Fruit fly (Drosophila melanogaster): ENCODE data around the gene CG9784.

The CG9784 gene

DNA sequence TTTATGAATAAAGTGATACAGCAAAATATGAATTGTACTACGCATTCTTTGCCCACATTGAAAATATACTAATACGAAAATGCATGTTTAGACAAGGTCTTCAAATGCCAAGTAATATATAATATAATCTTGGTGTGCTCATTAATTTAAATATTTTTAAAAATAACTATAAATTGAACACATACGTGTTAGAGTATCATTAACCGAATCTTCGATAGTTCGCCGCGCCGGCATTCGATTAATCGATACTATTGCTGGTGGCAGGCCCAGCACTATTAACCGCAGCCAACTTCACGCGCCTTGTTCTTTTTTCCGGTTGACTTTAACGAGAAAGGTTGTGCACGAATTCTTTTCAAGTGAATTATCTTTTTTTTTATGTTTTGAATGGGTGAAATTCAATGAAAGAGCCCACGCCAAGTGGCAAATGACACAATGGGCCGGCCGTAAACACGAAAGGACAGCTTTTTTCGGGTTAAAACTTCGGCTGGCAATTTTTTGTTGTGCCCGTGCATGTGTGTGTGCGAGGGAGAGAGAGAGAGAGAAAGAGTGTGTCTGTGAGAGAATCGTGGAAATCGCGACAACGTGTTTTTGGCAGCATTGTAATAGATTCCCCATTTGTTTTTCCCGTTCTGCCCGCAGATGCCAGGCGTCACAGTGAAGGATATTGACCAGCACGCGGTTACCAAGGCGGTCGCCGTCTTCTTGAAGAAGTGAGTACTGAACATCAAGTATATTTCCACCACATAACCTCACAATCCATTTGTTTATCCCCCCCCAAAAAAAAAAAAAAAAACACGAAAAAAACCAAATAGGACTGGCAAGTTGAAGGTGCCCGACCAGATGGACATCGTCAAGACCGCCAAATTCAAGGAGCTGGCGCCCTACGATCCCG is 38.8 kb upstream of the CG9784 start, which contains the start of gene RpS19a (continued):
- TF ChIP-seq Hey (tag; optimal IDR thresholded peaks at IDR 0.05) (peak; percentile 74), crol (GFP tag; IDR thresholded peaks at IDR 0.05) (0 out of 2 replicates have a peak, but pooled peaks have one; percentile 21), CG17568 (GFP tag; optimal IDR thresholded peaks at IDR 0.05) (peak; percentile 92), Dek (tag; optimal IDR thresholded peaks at IDR 0.05) (peak; percentile 56), Pdp1 (GFP tag; optimal IDR thresholded peaks at IDR 0.05) (peak; percentile 7 to 34), CG10462 (GFP tag; optimal IDR thresholded peaks at IDR 0.05) (no peak), jing (GFP tag; optimal IDR thresholded peaks at IDR 0.05) (no peak), HLH3B (GFP tag; IDR thresholded peaks at IDR 0.05) (peak; percentile 56), usp (GFP tag; optimal IDR thresholded peaks at IDR 0.05) (no peak), CG2202 (tag; optimal IDR thresholded peaks at IDR 0.05) (peak; percentile 45), CG4820 (GFP tag; optimal IDR thresholded peaks at IDR 0.05) (peak; percentile 38), corto (GFP tag; optimal IDR thresholded peaks at IDR 0.05) (peak; percentile 2), salm (tag; optimal IDR thresholded peaks at IDR 0.05) (peak; percentile 78), zen2 (GFP tag; IDR thresholded peaks at IDR 0.05; ENCODE audit: partially characterized antibody) (no peak; the same call in 2 of the 3 replicates), shn (GFP tag; optimal IDR thresholded peaks at IDR 0.05) (peak; percentile 66), gt (GFP tag; IDR thresholded peaks at IDR 0.05) (0 out of 2 replicates have a peak, but pooled peaks have one; percentile 18), Gsc (GFP tag; IDR thresholded peaks at IDR 0.05) (no peak), CG2875 (GFP tag; optimal IDR thresholded peaks at IDR 0.05) (peak; percentile 78), CG8290 (GFP tag; optimal IDR thresholded peaks at IDR 0.05) (peak; percentile 15), CG8290 (tag; optimal IDR thresholded peaks at IDR 0.05) (peak; percentile 78 to 79), CG11723 (GFP tag; optimal IDR thresholded peaks at IDR 0.05) (peak; percentile 68)

DNA sequence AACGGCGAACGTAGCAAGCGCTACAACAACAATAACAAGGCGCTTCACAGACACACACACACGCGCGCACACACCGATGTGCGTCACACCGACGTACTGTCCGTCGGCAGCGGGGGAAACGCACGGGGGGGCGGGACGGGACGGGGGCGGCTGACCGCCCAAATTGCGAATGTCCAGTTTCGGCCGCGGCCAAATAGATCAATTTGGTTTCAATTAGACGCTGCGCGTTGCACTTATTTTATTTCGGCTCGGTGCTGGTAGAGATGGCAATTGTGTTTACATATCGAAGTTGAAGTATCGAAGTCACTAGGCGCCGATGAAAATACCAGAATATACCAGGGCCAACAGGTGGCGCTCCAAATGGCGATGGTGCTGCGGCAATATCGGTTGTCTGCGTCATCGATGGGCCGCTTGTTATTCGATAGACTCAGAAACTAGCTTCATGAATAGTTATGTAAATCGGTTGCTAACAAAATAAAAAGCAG is 38.1 kb upstream of the CG9784 start, which contains the start of gene Rok:
TSS of gene Rok (minus strand) at position 309 of the 485 bp plus-strand sequence.
- no peak for TF ChIP-seq CG14667 (GFP tag; IDR thresholded peaks at IDR 0.05)
- TF ChIP-seq dysf (GFP tag; IDR thresholded peaks at IDR 0.05) = no peak
- TF ChIP-seq ems (GFP tag; optimal IDR thresholded peaks at IDR 0.05) = no peak
- no peak for TF ChIP-seq Fer2 (tag; optimal IDR thresholded peaks at IDR 0.05)
- TF ChIP-seq CG16813 (GFP tag; IDR thresholded peaks at IDR 0.05; ENCODE audit: partially characterized antibody) = peak; percentile 85
- no peak for TF ChIP-seq Ets97D (GFP tag; optimal IDR thresholded peaks at IDR 0.05)
- peak; percentile 69 for TF ChIP-seq CG9797 (GFP tag; optimal IDR thresholded peaks at IDR 0.05)
- peak; percentile 17; the same call in 1 of the 2 replicates for TF ChIP-seq stc (GFP tag; IDR thresholded peaks at IDR 0.05)
- TF ChIP-seq hth (optimal IDR thresholded peaks at IDR 0.05) = no peak
- no peak for TF ChIP-seq CG4820 (GFP tag; optimal IDR thresholded peaks at IDR 0.05)
- peak; percentile 74 for TF ChIP-seq unc-4 (GFP tag; IDR thresholded peaks at IDR 0.05; ENCODE audit: partially characterized antibody)
- no peak for TF ChIP-seq CG6813 (GFP tag; optimal IDR thresholded peaks at IDR 0.05)
- TF ChIP-seq Dip2 (GFP tag; IDR thresholded peaks at IDR 0.05) = no peak
- peak; percentile 46 for TF ChIP-seq CG17186 (GFP tag; optimal IDR thresholded peaks at IDR 0.05)
- TF ChIP-seq Hr39 (optimal IDR thresholded peaks at IDR 0.05) = peak; percentile 21
- TF ChIP-seq Ets65A (GFP tag) = peak; percentile 49
- no peak for TF ChIP-seq HHEX (GFP tag; optimal IDR thresholded peaks at IDR 0.05)
- TF ChIP-seq kay (GFP tag; optimal IDR thresholded peaks at IDR 0.05) = no peak
- TF ChIP-seq bsh (GFP tag; optimal IDR thresholded peaks at IDR 0.05) = no peak
- peak; percentile 44; the same call in 1 of the 2 replicates for TF ChIP-seq slbo (GFP tag; IDR thresholded peaks at IDR 0.05)
- peak; percentile 47; the same call in 1 of the 4 replicates for TF ChIP-seq Gug (GFP tag; IDR thresholded peaks at IDR 0.05)
- no peak for TF ChIP-seq eve (GFP tag; optimal IDR thresholded peaks at IDR 0.05)
- no peak for TF ChIP-seq CG17359 (tag; optimal IDR thresholded peaks at IDR 0.05)
- peak; percentile 27 for TF ChIP-seq stwl (tag; optimal IDR thresholded peaks at IDR 0.05)
- TF ChIP-seq zf30C (GFP tag; optimal IDR thresholded peaks at IDR 0.05) = no peak
- no peak for TF ChIP-seq pita (GFP tag; optimal IDR thresholded peaks at IDR 0.05)
- peak; percentile 60; the same call in 1 of the 3 replicates for TF ChIP-seq Doc3 (GFP tag; IDR thresholded peaks at IDR 0.05; ENCODE audit: partially characterized antibody)
- TF ChIP-seq CG32767 (GFP tag; IDR thresholded peaks at IDR 0.05) = peak; percentile 24; the same call in 1 of the 2 replicates
- peak; percentile 3 for TF ChIP-seq kah (GFP tag; optimal IDR thresholded peaks at IDR 0.05)
